Worm (Caenorhabditis elegans): ENCODE results near the gene sysm-1.

Gene sysm-1

ce11 chrII:9070740-9071139 is 12.3 kb downstream of the sysm-1 start, which contains the start of gene T24B8.4:
T24B8.4 (minus strand) TSS chrII:9070840.
- TF ChIP-seq elt-1 (tag; optimal IDR thresholded peaks at IDR 0.05; ENCODE audit: borderline replicate concordance, insufficient read depth) (no peak), pha-4 (tag; optimal IDR thresholded peaks at IDR 0.05) (no peak), sem-2 (GFP tag; optimal IDR thresholded peaks at IDR 0.05) (no peak), unc-62 (GFP tag; optimal IDR thresholded peaks at IDR 0.05) (no peak), blmp-1 (tag; optimal IDR thresholded peaks at IDR 0.05) (no peak), lin-13 (tag; optimal IDR thresholded peaks at IDR 0.05) (no peak), ces-1 (GFP tag; optimal IDR thresholded peaks at IDR 0.05) (no peak), mab-5 (tag; optimal IDR thresholded peaks at IDR 0.05) (no peak), nhr-2 (tag; optimal IDR thresholded peaks at IDR 0.05) (no peak), ceh-43 (GFP tag; optimal IDR thresholded peaks at IDR 0.05) (no peak), sptf-1 (tag; optimal IDR thresholded peaks at IDR 0.05) (no peak), bed-3 (GFP tag; optimal IDR thresholded peaks at IDR 0.05) (no peak), flh-1 (GFP tag; optimal IDR thresholded peaks at IDR 0.05) (no peak), zip-8 (tag; optimal IDR thresholded peaks at IDR 0.05) (no peak), lsy-2 (tag; optimal IDR thresholded peaks at IDR 0.05) (no peak), hlh-1 (tag; optimal IDR thresholded peaks at IDR 0.05) (no peak), mls-2 (tag; optimal IDR thresholded peaks at IDR 0.05) (no peak)

ce11 chrII:9069836-9070235 is 13.2 kb downstream of the sysm-1 start:
- TF ChIP-seq lin-13 (tag; optimal IDR thresholded peaks at IDR 0.05) (no peak), lin-32 (GFP tag; optimal IDR thresholded peaks at IDR 0.05) (no peak), nhr-28 (tag; optimal IDR thresholded peaks at IDR 0.05) (no peak), sptf-1 (tag; optimal IDR thresholded peaks at IDR 0.05) (no peak), nhr-237 (tag; optimal IDR thresholded peaks at IDR 0.05) (no peak), nhr-2 (tag; optimal IDR thresholded peaks at IDR 0.05) (no peak), ceh-43 (GFP tag; optimal IDR thresholded peaks at IDR 0.05) (no peak), M03D4.4 (tag; optimal IDR thresholded peaks at IDR 0.05) (no peak), ztf-11 (tag; optimal IDR thresholded peaks at IDR 0.05) (no peak), elt-3 (tag; optimal IDR thresholded peaks at IDR 0.05) (no peak), blmp-1 (tag; optimal IDR thresholded peaks at IDR 0.05) (no peak), flh-1 (GFP tag; optimal IDR thresholded peaks at IDR 0.05) (no peak), zip-8 (tag; optimal IDR thresholded peaks at IDR 0.05) (no peak), ces-1 (GFP tag; optimal IDR thresholded peaks at IDR 0.05) (no peak), unc-120 (tag; optimal IDR thresholded peaks at IDR 0.05; ENCODE audit: poor library complexity, severe bottlenecking) (no peak), drap-1 (GFP tag; optimal IDR thresholded peaks at IDR 0.05) (no peak), nhr-76 (tag; optimal IDR thresholded peaks at IDR 0.05) (no peak), unc-39 (tag; optimal IDR thresholded peaks at IDR 0.05) (no peak), unc-62 (GFP tag; optimal IDR thresholded peaks at IDR 0.05) (no peak), ham-2 (GFP tag; optimal IDR thresholded peaks at IDR 0.05) (no peak)

ce11 chrII:9064437-9064836 is 18.6 kb downstream of the sysm-1 start:
- TF ChIP-seq ceh-39 (tag; optimal IDR thresholded peaks at IDR 0.05) (no peak), unc-120 (tag; optimal IDR thresholded peaks at IDR 0.05; ENCODE audit: poor library complexity, severe bottlenecking) (no peak), unc-62 (GFP tag; optimal IDR thresholded peaks at IDR 0.05) (peak; percentile 19), elt-1 (tag; optimal IDR thresholded peaks at IDR 0.05; ENCODE audit: borderline replicate concordance, insufficient read depth) (peak; percentile 88)

- TF ChIP-seq tbx-8 (GFP tag; optimal IDR thresholded peaks at IDR 0.05) = no peak
- no peak for TF ChIP-seq mep-1 (tag; optimal IDR thresholded peaks at IDR 0.05)
- TF ChIP-seq unc-62 (GFP tag; optimal IDR thresholded peaks at IDR 0.05) = peak; percentile 57
- no peak for TF ChIP-seq mls-2 (tag; optimal IDR thresholded peaks at IDR 0.05)
- TF ChIP-seq unc-120 (tag; optimal IDR thresholded peaks at IDR 0.05; ENCODE audit: poor library complexity, severe bottlenecking) = no peak
- no peak for TF ChIP-seq unc-39 (tag; optimal IDR thresholded peaks at IDR 0.05)
- TF ChIP-seq hlh-1 (tag; optimal IDR thresholded peaks at IDR 0.05) = peak; percentile 71
- TF ChIP-seq M03D4.4 (tag; optimal IDR thresholded peaks at IDR 0.05) = no peak
- TF ChIP-seq ceh-43 (GFP tag; optimal IDR thresholded peaks at IDR 0.05) = no peak
- TF ChIP-seq sem-2 (GFP tag; optimal IDR thresholded peaks at IDR 0.05) = no peak
- no peak for TF ChIP-seq nhr-76 (tag; optimal IDR thresholded peaks at IDR 0.05)
- TF ChIP-seq ham-2 (GFP tag; optimal IDR thresholded peaks at IDR 0.05) = no peak
- no peak for TF ChIP-seq pha-4 (tag; optimal IDR thresholded peaks at IDR 0.05)
- TF ChIP-seq ceh-39 (tag; optimal IDR thresholded peaks at IDR 0.05) = peak; percentile 26
- no peak for TF ChIP-seq drap-1 (GFP tag; optimal IDR thresholded peaks at IDR 0.05)
- no peak for TF ChIP-seq flh-1 (GFP tag; optimal IDR thresholded peaks at IDR 0.05)
- TF ChIP-seq ceh-83 (GFP tag; optimal IDR thresholded peaks at IDR 0.05) = no peak
- TF ChIP-seq blmp-1 (tag; optimal IDR thresholded peaks at IDR 0.05) = no peak
- TF ChIP-seq mab-5 (tag; optimal IDR thresholded peaks at IDR 0.05) = no peak
- TF ChIP-seq ztf-11 (tag; optimal IDR thresholded peaks at IDR 0.05) = no peak
- peak; percentile 40 for TF ChIP-seq nhr-12 (tag; optimal IDR thresholded peaks at IDR 0.05)
- TF ChIP-seq snpc-4 (tag; optimal IDR thresholded peaks at IDR 0.05) = no peak
- peak; percentile 81 for TF ChIP-seq cnd-1 (tag; optimal IDR thresholded peaks at IDR 0.05)
- no peak for TF ChIP-seq ces-1 (GFP tag; optimal IDR thresholded peaks at IDR 0.05)
- TF ChIP-seq lsy-2 (tag; optimal IDR thresholded peaks at IDR 0.05) = peak; percentile 49
- TF ChIP-seq zip-8 (tag; optimal IDR thresholded peaks at IDR 0.05) = peak; percentile 87
- TF ChIP-seq lin-13 (tag; optimal IDR thresholded peaks at IDR 0.05) = no peak
- no peak for TF ChIP-seq elt-3 (tag; optimal IDR thresholded peaks at IDR 0.05)
- TF ChIP-seq nhr-2 (tag; optimal IDR thresholded peaks at IDR 0.05) = peak; percentile 92
- no peak for TF ChIP-seq nhr-28 (tag; optimal IDR thresholded peaks at IDR 0.05)
- TF ChIP-seq sptf-1 (tag; optimal IDR thresholded peaks at IDR 0.05) = no peak
- TF ChIP-seq elt-1 (tag; optimal IDR thresholded peaks at IDR 0.05; ENCODE audit: borderline replicate concordance, insufficient read depth) = no peak
- TF ChIP-seq lin-32 (GFP tag; optimal IDR thresholded peaks at IDR 0.05) = peak; percentile 4
- no peak for TF ChIP-seq bed-3 (GFP tag; optimal IDR thresholded peaks at IDR 0.05)
- TF ChIP-seq nhr-237 (tag; optimal IDR thresholded peaks at IDR 0.05) = no peak
Observed at ce11 chrII:9063350-9063749, 19.6 kb downstream of the sysm-1 start.

Measured in whole organism, mixed stage, embryonic.